Worm (Caenorhabditis elegans) whole organism, L4/young adult: ENCODE results near the gene glb-13.

ENCODE experiments used
- W03F9.2 ChIP-seq: fragments of 150-350 bp; optimal IDR thresholded peaks from 2 replicates; lab custom pipeline; 2014; ENCODE audit warnings: missing biosample characterization, missing genetic modification characterization
- dao-5 ChIP-seq: sonication (generic microtip); optimal IDR thresholded peaks from 2 replicates; lab custom pipeline; 2016; ENCODE audit warnings: missing genotype, missing genetic modification characterization, moderate library complexity, missing compliant biosample characterization
- him-1 ChIP-seq: sonication (generic microtip); optimal IDR thresholded peaks from 2 replicates; lab custom pipeline; 2016; ENCODE audit warnings: missing genotype, missing genetic modification reagents, missing genetic modification characterization, missing compliant biosample characterization

Gene glb-13

ce11 chrX:12365388-12365787 is 12.8 kb downstream of the glb-13 start, which contains the start of gene F19H6.4:
TSS of gene F19H6.4 (plus strand) at chrX:12365688.
- TF ChIP-seq dao-5 (no peak), W03F9.2 (tag; lab: Kevin White, UChicago) (no peak), him-1 (no peak)

- TF ChIP-seq him-1 (no peak), W03F9.2 (tag; lab: Kevin White, UChicago) (no peak), dao-5 (no peak)
These were observed 13.4 kb downstream of the glb-13 start, which contains the start of gene F19H6.5 for ce11 chrX:12364804-12365203. TSS of gene F19H6.5 (minus strand) at chrX:12364904.

ce11 chrX:12362951-12363486 is 15.2 kb downstream of the glb-13 start:
- TF ChIP-seq dao-5 (peak; percentile 76), W03F9.2 (tag; lab: Kevin White, UChicago) (peak; percentile 99), him-1 (peak; percentile 99)

- TF ChIP-seq dao-5 (no peak), him-1 (no peak), W03F9.2 (tag; lab: Kevin White, UChicago) (no peak)
These were observed 17.7 kb downstream of the glb-13 start, which contains the start of the genes nspc-15 and F19H6.6 for ce11 chrX:12360444-12360843. TSS of gene nspc-15 (plus strand) at chrX:12360744. TSS of gene F19H6.6 (plus strand) at chrX:12360827.

ce11 chrX:12358957-12359356 is 19.2 kb downstream of the glb-13 start, which contains the start of gene nspc-14:
TSS of gene nspc-14 (minus strand) at chrX:12359057.
- TF ChIP-seq him-1 (no peak), W03F9.2 (tag; lab: Kevin White, UChicago) (no peak), dao-5 (no peak)

- TF ChIP-seq dao-5 (no peak), him-1 (no peak), W03F9.2 (tag; lab: Kevin White, UChicago) (no peak)
These were observed 21.1 kb downstream of the glb-13 start, which contains the start of gene nspc-13 for ce11 chrX:12357127-12357526. TSS of gene nspc-13 (plus strand) at chrX:12357427.

ce11 chrX:12356581-12356980 is 21.6 kb downstream of the glb-13 start, which contains the start of gene nspc-12:
TSS of gene nspc-12 (minus strand) at chrX:12356681.
- TF ChIP-seq dao-5 = no peak
- no peak for TF ChIP-seq W03F9.2 (tag; lab: Kevin White, UChicago)
- TF ChIP-seq him-1 = no peak

ce11 chrX:12352872-12353271 is 25.3 kb downstream of the glb-13 start, which contains the start of gene F42F12.4:
TSS of gene F42F12.4 (minus strand) at chrX:12352947.
- TF ChIP-seq him-1 = no peak
- TF ChIP-seq dao-5 = no peak

ce11 chrX:12350207-12350606 is 28.0 kb downstream of the glb-13 start, which contains the start of gene F42F12.3:
TSS of gene F42F12.3 (plus strand) at chrX:12350578.
- no peak for TF ChIP-seq W03F9.2 (tag; lab: Kevin White, UChicago)

ce11 chrX:12348329-12348728 is 29.9 kb downstream of the glb-13 start, which contains the start of gene F42F12.14:
TSS of gene F42F12.14 (plus strand) at chrX:12348629.
- no peak for TF ChIP-seq W03F9.2 (tag; lab: Kevin White, UChicago)
- TF ChIP-seq dao-5 = no peak
- TF ChIP-seq him-1 = no peak

ce11 chrX:12347822-12348221 is 30.4 kb downstream of the glb-13 start:
- TF ChIP-seq him-1 (no peak), W03F9.2 (tag; lab: Kevin White, UChicago) (peak; percentile 28), dao-5 (peak; percentile 51)

- TF ChIP-seq him-1 = no peak
- no peak for TF ChIP-seq dao-5
- no peak for TF ChIP-seq W03F9.2 (tag; lab: Kevin White, UChicago)
These were observed 31.5 kb downstream of the glb-13 start, which contains the start of gene F42F12.11 for ce11 chrX:12346729-12347128. TSS of gene F42F12.11 (plus strand) at chrX:12347029.

ce11 chrX:12343279-12343678 is 34.9 kb downstream of the glb-13 start, which contains the start of the genes nspc-9 and nspc-10:
TSS of gene nspc-9 (minus strand) at chrX:12343379.
TSS of gene nspc-10 (plus strand) at chrX:12343609.
- TF ChIP-seq W03F9.2 (tag; lab: Kevin White, UChicago) (no peak), dao-5 (no peak), him-1 (no peak)

- no peak for TF ChIP-seq W03F9.2 (tag; lab: Kevin White, UChicago)
- TF ChIP-seq dao-5 = no peak
- TF ChIP-seq him-1 = no peak
These were observed 36.9 kb downstream of the glb-13 start, which contains the start of gene zig-2 for ce11 chrX:12341338-12341737. TSS of gene zig-2 (minus strand) at chrX:12341438.

ce11 chrX:12337846-12338490 is 40.2 kb downstream of the glb-13 start, which contains the start of gene srd-44:
TSS of gene srd-44 (plus strand) at chrX:12338440.
- TF ChIP-seq W03F9.2 (tag; lab: Kevin White, UChicago) = no peak
- no peak for TF ChIP-seq dao-5
- TF ChIP-seq him-1 = no peak
